Worm (Caenorhabditis elegans) whole organism, midembryonic: ENCODE results near the gene F02C12.1.

Source experiments
- T22C8.4 ChIP-seq: fragments of 200-800 bp; sonication (Bioruptor generic); IDR thresholded peaks from 2 replicates; pipeline ENCODE4 v1.3.6; 2022; ENCODE audit warnings: missing genetic modification characterization, missing compliant biosample characterization
- flt-1 ChIP-seq: fragments of 200-800 bp; sonication (Bioruptor generic); IDR thresholded peaks from 2 replicates; pipeline ENCODE4 v1.3.6; 2022; ENCODE audit warnings: missing genetic modification characterization, missing compliant biosample characterization
- klf-2 ChIP-seq: fragments of 200-800 bp; sonication (Bioruptor generic); conservative IDR thresholded peaks from 2 replicates; pipeline ENCODE4 v1.3.6; 2022; ENCODE audit warnings: missing genetic modification reagents, missing genetic modification characterization, missing compliant biosample characterization
- ref-1 ChIP-seq: fragments of 200-800 bp; sonication (Bioruptor generic); conservative IDR thresholded peaks from 2 replicates; pipeline ENCODE4 v1.3.6; 2022; ENCODE audit warnings: missing genetic modification reagents, missing genetic modification characterization, missing compliant biosample characterization
- tab-1 ChIP-seq: fragments of 200-800 bp; sonication (Bioruptor generic); IDR thresholded peaks from 2 replicates; pipeline ENCODE4 v1.3.6; 2022; ENCODE audit warnings: missing genetic modification characterization, missing compliant biosample characterization
- ztf-23 ChIP-seq: fragments of 200-800 bp; sonication (Bioruptor generic); IDR thresholded peaks from 2 replicates; pipeline ENCODE4 v1.3.6; 2022; ENCODE audit warnings: missing genetic modification reagents, missing genetic modification characterization, missing compliant biosample characterization
- ztf-29 ChIP-seq: fragments of 200-800 bp; sonication (Bioruptor generic); IDR thresholded peaks from 2 replicates; pipeline ENCODE4 v1.3.6; 2022; ENCODE audit warnings: missing genetic modification reagents, missing genetic modification characterization, missing compliant biosample characterization

DNA sequence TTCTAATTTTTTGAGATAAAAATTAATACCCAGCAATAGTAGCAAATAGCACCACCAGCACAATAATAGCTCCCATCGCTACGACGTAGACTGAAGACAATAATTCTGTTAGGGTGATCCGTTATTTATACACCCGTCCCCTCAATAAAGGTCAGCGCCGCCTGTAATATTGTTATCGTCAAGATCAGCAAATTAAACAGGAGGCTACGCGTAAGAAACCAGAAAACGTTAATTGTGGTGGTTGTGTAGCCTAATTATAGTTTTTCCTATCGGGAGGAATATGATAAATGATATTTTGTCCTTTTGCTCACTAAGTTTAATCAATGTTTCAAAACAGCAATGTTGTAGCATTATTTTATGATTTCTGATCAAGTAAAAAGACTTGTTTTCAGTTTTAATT, 7.7 kb downstream of the F02C12.1 start, which contains the start of the genes cyp-13B1 and C29F7.1:
- TF ChIP-seq klf-2 (GFP tag; lab: Robert Waterston, UW) (no peak), tab-1 (GFP tag; lab: Robert Waterston, UW) (no peak), ztf-29 (GFP tag; lab: Robert Waterston, UW) (no peak), flt-1 (GFP tag; lab: Robert Waterston, UW) (no peak), T22C8.4 (GFP tag; lab: Robert Waterston, UW) (no peak), ref-1 (GFP tag; lab: Robert Waterston, UW) (no peak), ztf-23 (GFP tag; lab: Robert Waterston, UW) (no peak)
